Fruit fly (Drosophila melanogaster) whole organism, embryonic: ENCODE data around the gene HDAC1.
A peak's percentile ranks its signal among the peaks of the same experiment; 100 is the strongest.

Experiments
- Awh ChIP-seq: fragments of 200-800 bp; sonication (Bioruptor generic); IDR thresholded peaks from 2 replicates; pipeline ENCODE4, ENCODE4 v1.3.6; 2022; ENCODE audit warnings: missing biosample characterization, missing genetic modification characterization
- BEAF-32 ChIP-seq: fragments of 200-800 bp; sonication (Bioruptor generic); optimal IDR thresholded peaks from 3 replicates; lab custom pipeline; 2017; ENCODE audit warnings: missing biosample characterization, missing genetic modification characterization, mild to moderate bottlenecking, moderate library complexity, missing genetic modification reagents
- Blimp-1 ChIP-seq: fragments of 200-800 bp; sonication (Bioruptor generic); optimal IDR thresholded peaks from 3 replicates; lab custom pipeline; 2018; ENCODE audit warnings: missing biosample characterization, missing genetic modification characterization, mild to moderate bottlenecking, moderate library complexity, missing genetic modification reagents
- CG10431 ChIP-seq: fragments of 200-800 bp; sonication (Bioruptor generic); optimal IDR thresholded peaks from 3 replicates; lab custom pipeline; 2018; ENCODE audit warnings: missing biosample characterization, mild to moderate bottlenecking, missing genetic modification characterization
- CG10654 ChIP-seq: fragments of 200-800 bp; sonication (Bioruptor generic); optimal IDR thresholded peaks from 2 replicates; lab custom pipeline; 2016; ENCODE audit warnings: missing biosample characterization, missing genetic modification characterization
- CG11504 ChIP-seq: fragments of 200-800 bp; sonication (Bioruptor generic); optimal IDR thresholded peaks from 3 replicates; lab custom pipeline; 2019; ENCODE audit warnings: missing biosample characterization, mild to moderate bottlenecking, missing genetic modification characterization, moderate library complexity
- CG12236 ChIP-seq: fragments of 200-800 bp; sonication (Bioruptor generic); optimal IDR thresholded peaks from 2 replicates; lab custom pipeline; 2016; ENCODE audit warnings: missing biosample characterization, missing genetic modification characterization
- CG13287 ChIP-seq: fragments of 200-800 bp; sonication (Bioruptor generic); IDR thresholded peaks from 2 replicates; pipeline ENCODE4 v1.3.6; 2022; ENCODE audit warnings: missing biosample characterization, missing genetic modification characterization; ENCODE audit not compliant: partially characterized antibody
- CG13775 ChIP-seq: fragments of 200-800 bp; sonication (Bioruptor generic); optimal IDR thresholded peaks from 3 replicates; lab custom pipeline; 2017; ENCODE audit warnings: missing biosample characterization, mild to moderate bottlenecking, missing genetic modification characterization
- CG15269 ChIP-seq: fragments of 200-800 bp; sonication (Bioruptor generic); optimal IDR thresholded peaks from 2 replicates; lab custom pipeline; 2018; ENCODE audit warnings: missing biosample characterization, mild to moderate bottlenecking, missing genetic modification characterization, moderate library complexity
- CG1602 ChIP-seq: fragments of 200-800 bp; sonication (Bioruptor generic); optimal IDR thresholded peaks from 3 replicates; lab custom pipeline; 2016; ENCODE audit warnings: missing biosample characterization, missing genetic modification characterization
- CG1647 ChIP-seq: fragments of 200-800 bp; sonication (Bioruptor generic); optimal IDR thresholded peaks from 3 replicates; lab custom pipeline; 2016; ENCODE audit warnings: missing biosample characterization, missing genetic modification characterization
- CG3407 ChIP-seq: fragments of 200-800 bp; sonication (Bioruptor generic); optimal IDR thresholded peaks from 2 replicates; lab custom pipeline; 2018; ENCODE audit warnings: missing biosample characterization, mild to moderate bottlenecking, missing genetic modification characterization
- CG4282 ChIP-seq: fragments of 200-800 bp; sonication (Bioruptor generic); optimal IDR thresholded peaks from 2 replicates; lab custom pipeline; 2016; ENCODE audit warnings: missing biosample characterization, missing genetic modification characterization
- CG4707 ChIP-seq: fragments of 200-800 bp; sonication (Bioruptor generic); optimal IDR thresholded peaks from 2 replicates; lab custom pipeline; 2018; ENCODE audit warnings: missing biosample characterization, mild to moderate bottlenecking, missing genetic modification characterization, moderate library complexity
- CG5180 ChIP-seq: fragments of 200-800 bp; sonication (Bioruptor generic); optimal IDR thresholded peaks from 3 replicates; lab custom pipeline; 2017; ENCODE audit warnings: missing biosample characterization, missing genetic modification characterization, mild to moderate bottlenecking, moderate library complexity, missing genetic modification reagents
- CG5953 ChIP-seq: fragments of 200-800 bp; sonication (Bioruptor generic); IDR thresholded peaks from 2 replicates; pipeline ENCODE4 v1.3.6; 2022; ENCODE audit warnings: missing biosample characterization, missing genetic modification characterization
- CG6254 ChIP-seq: fragments of 200-800 bp; sonication (Bioruptor generic); optimal IDR thresholded peaks from 3 replicates; lab custom pipeline; 2017; ENCODE audit warnings: mild to moderate bottlenecking, missing biosample characterization, missing genetic modification reagents, missing genetic modification characterization
- CG9817 ChIP-seq: fragments of 200-800 bp; sonication (Bioruptor generic); optimal IDR thresholded peaks from 2 replicates; lab custom pipeline; 2018; ENCODE audit warnings: missing biosample characterization, mild to moderate bottlenecking, missing genetic modification characterization, moderate library complexity
- Dfd ChIP-seq, 2 experiments: fragments of >200 bp; optimal IDR thresholded peaks; 2 replicates each; lab custom pipeline; 2017; ENCODE audit warnings: missing biosample characterization in 2 of 2, missing genetic modification characterization in 2 of 2
- Dp ChIP-seq: fragments of 200-800 bp; sonication (Bioruptor generic); optimal IDR thresholded peaks from 2 replicates; lab custom pipeline; 2018; ENCODE audit warnings: missing biosample characterization, mild to moderate bottlenecking, missing genetic modification characterization, moderate library complexity
- Dref ChIP-seq: fragments of 200-800 bp; sonication (Bioruptor generic); IDR thresholded peaks from 2 replicates; pipeline ENCODE4 v1.3.6; 2022; ENCODE audit warnings: missing biosample characterization, missing genetic modification characterization
- Fer2 ChIP-seq: fragments of 200-800 bp; sonication (Bioruptor generic); optimal IDR thresholded peaks from 2 replicates; lab custom pipeline; 2018; ENCODE audit warnings: missing biosample characterization, mild to moderate bottlenecking, missing genetic modification characterization, moderate library complexity
- Hand ChIP-seq: fragments of 200-800 bp; sonication (Bioruptor generic); optimal IDR thresholded peaks from 2 replicates; lab custom pipeline; 2017; ENCODE audit warnings: mild to moderate bottlenecking, missing biosample characterization, missing genetic modification reagents, missing genetic modification characterization
- Hey ChIP-seq: fragments of 200-800 bp; sonication (Bioruptor generic); optimal IDR thresholded peaks from 3 replicates; lab custom pipeline; 2018; ENCODE audit warnings: missing biosample characterization, mild to moderate bottlenecking, missing genetic modification characterization
- Hr3 ChIP-seq: fragments of 200-800 bp; sonication (Bioruptor generic); optimal IDR thresholded peaks from 3 replicates; lab custom pipeline; 2016; ENCODE audit warnings: missing biosample characterization, missing genetic modification characterization
- MESR4 ChIP-seq: fragments of 200-800 bp; sonication (Bioruptor generic); optimal IDR thresholded peaks from 2 replicates; lab custom pipeline; 2018; ENCODE audit warnings: missing biosample characterization, mild to moderate bottlenecking, missing genetic modification characterization, moderate library complexity
- Oaz ChIP-seq: fragments of 200-800 bp; sonication (Bioruptor generic); IDR thresholded peaks from 2 replicates; pipeline ENCODE4 v1.3.6; 2022; ENCODE audit warnings: missing biosample characterization, missing genetic modification characterization
- PHDP ChIP-seq: fragments of 200-800 bp; sonication (Bioruptor generic); optimal IDR thresholded peaks from 3 replicates; lab custom pipeline; 2018; ENCODE audit warnings: missing biosample characterization, mild to moderate bottlenecking, missing genetic modification characterization, moderate library complexity
- ab ChIP-seq: fragments of 200-800 bp; sonication (Bioruptor generic); optimal IDR thresholded peaks from 2 replicates; lab custom pipeline; 2016; ENCODE audit warnings: missing biosample characterization, missing genetic modification characterization
- ara ChIP-seq: fragments of 200-800 bp; sonication (Bioruptor generic); IDR thresholded peaks from 2 replicates; pipeline ENCODE4 v1.3.6; 2022; ENCODE audit warnings: missing biosample characterization, missing genetic modification characterization
- ato ChIP-seq: fragments of 200-800 bp; sonication (Bioruptor generic); IDR thresholded peaks from 2 replicates; pipeline ENCODE4 v1.3.6; 2022; ENCODE audit warnings: missing biosample characterization, missing genetic modification characterization; ENCODE audit not compliant: partially characterized antibody
- cad ChIP-seq: fragments of >200 bp; optimal IDR thresholded peaks from 2 replicates; lab custom pipeline; 2017; ENCODE audit warnings: missing biosample characterization, missing genetic modification characterization
- ems ChIP-seq: fragments of 200-800 bp; sonication (Bioruptor generic); optimal IDR thresholded peaks from 3 replicates; lab custom pipeline; 2016; ENCODE audit warnings: missing biosample characterization, missing genetic modification characterization
- eve ChIP-seq, 2 experiments: fragments of >200 bp; optimal IDR thresholded peaks; 2 replicates each; lab custom pipeline; 2017; ENCODE audit warnings: missing biosample characterization in 2 of 2, missing genetic modification characterization in 2 of 2
- ewg ChIP-seq: fragments of 200-800 bp; sonication (Bioruptor generic); optimal IDR thresholded peaks from 3 replicates; lab custom pipeline; 2017; ENCODE audit warnings: mild to moderate bottlenecking, missing biosample characterization, missing genetic modification reagents, missing genetic modification characterization
- fd102C ChIP-seq: fragments of 200-800 bp; sonication (Bioruptor generic); optimal IDR thresholded peaks from 2 replicates; lab custom pipeline; 2018; ENCODE audit warnings: missing biosample characterization, mild to moderate bottlenecking, missing genetic modification characterization, moderate library complexity
- gfzf ChIP-seq: fragments of 200-800 bp; sonication (Bioruptor generic); optimal IDR thresholded peaks from 2 replicates; lab custom pipeline; 2016; ENCODE audit warnings: missing biosample characterization, mild to moderate bottlenecking, missing genetic modification characterization, moderate library complexity
- grau ChIP-seq: fragments of 200-800 bp; optimal IDR thresholded peaks from 3 replicates; lab custom pipeline; 2019; ENCODE audit warnings: missing biosample characterization, mild to moderate bottlenecking, missing genetic modification characterization, moderate library complexity
- hth ChIP-seq: fragments of >200 bp; optimal IDR thresholded peaks from 2 replicates; lab custom pipeline; 2017; ENCODE audit warnings: inconsistent platforms
- jigr1 ChIP-seq: fragments of 200-800 bp; sonication (Bioruptor generic); IDR thresholded peaks from 3 replicates; pipeline ENCODE4 v1.3.6; 2022; ENCODE audit warnings: missing biosample characterization, missing genetic modification characterization
- lov ChIP-seq, 2 experiments: fragments of 200-800 bp in 1 of 2; fragments of >200 bp in 1 of 2; sonication (Bioruptor generic) in 1 of 2; IDR thresholded peaks in 1 of 2; optimal IDR thresholded peaks in 1 of 2; 2 replicates in 1 of 2; 3 replicates in 1 of 2; pipeline versions ENCODE4 v1.3.6 to Lab custom; 2017 to 2022; ENCODE audit warnings: missing biosample characterization in 1 of 2, missing genetic modification characterization in 1 of 2
- pb ChIP-seq: fragments of 200-800 bp; sonication (Bioruptor generic); optimal IDR thresholded peaks from 3 replicates; lab custom pipeline; 2016; ENCODE audit warnings: missing biosample characterization, missing genetic modification characterization
- pfk ChIP-seq: fragments of 200-800 bp; sonication (Bioruptor generic); optimal IDR thresholded peaks from 2 replicates; lab custom pipeline; 2018; ENCODE audit warnings: missing biosample characterization, mild to moderate bottlenecking, missing genetic modification characterization, moderate library complexity
- slbo ChIP-seq: fragments of 200-800 bp; sonication (Bioruptor generic); IDR thresholded peaks from 2 replicates; pipeline ENCODE4 v1.3.6; 2022; ENCODE audit warnings: missing biosample characterization, missing genetic modification characterization
- so ChIP-seq: fragments of 200-800 bp; sonication (Bioruptor generic); IDR thresholded peaks from 3 replicates; pipeline ENCODE4 v1.3.6; 2022; ENCODE audit warnings: missing biosample characterization, missing genetic modification characterization
- tio ChIP-seq: fragments of 200-800 bp; sonication (Bioruptor generic); optimal IDR thresholded peaks from 2 replicates; lab custom pipeline; 2017; ENCODE audit warnings: missing biosample characterization, missing genetic modification characterization, inconsistent platforms
- unc-4 ChIP-seq: fragments of 200-800 bp; sonication (Bioruptor generic); IDR thresholded peaks from 2 replicates; pipeline ENCODE4 v1.3.6; 2022; ENCODE audit warnings: missing biosample characterization, missing genetic modification characterization; ENCODE audit not compliant: partially characterized antibody
- vfl ChIP-seq: fragments of 200-800 bp; sonication (Bioruptor generic); optimal IDR thresholded peaks from 2 replicates; lab custom pipeline; 2016; ENCODE audit warnings: missing biosample characterization, missing genetic modification characterization
- zf30C ChIP-seq: fragments of 200-800 bp; sonication (Bioruptor generic); optimal IDR thresholded peaks from 3 replicates; lab custom pipeline; 2018; ENCODE audit warnings: missing biosample characterization, mild to moderate bottlenecking, missing genetic modification characterization
- zfh2 ChIP-seq: fragments of 200-800 bp; sonication (Bioruptor generic); optimal IDR thresholded peaks from 2 replicates; lab custom pipeline; 2016; ENCODE audit warnings: missing biosample characterization, missing genetic modification characterization

The HDAC1 gene

dm6 chr3L:4613846-4614247, 12.7 kb upstream of the HDAC1 start (continued):
- no peak for TF ChIP-seq ab (GFP tag; lab: Kevin White, UChicago)
- TF ChIP-seq CG15269 (tag; lab: Kevin White, UChicago): no peak
- TF ChIP-seq slbo (GFP tag; lab: Robert Waterston, UW): no peak
- TF ChIP-seq jigr1: no peak
- TF ChIP-seq MESR4 (GFP tag; lab: Kevin White, UChicago): no peak
- TF ChIP-seq ems (GFP tag; lab: Kevin White, UChicago): no peak
- TF ChIP-seq hth (lab: Kevin White, UChicago): no peak
- no peak for TF ChIP-seq ato (GFP tag; lab: Robert Waterston, UW)
- TF ChIP-seq CG12236 (GFP tag; lab: Kevin White, UChicago): no peak
- TF ChIP-seq ewg: no peak
- TF ChIP-seq CG5180 (GFP tag; lab: Kevin White, UChicago): no peak
- no peak for TF ChIP-seq Awh (GFP tag; lab: Robert Waterston, UW)
- TF ChIP-seq Blimp-1 (GFP tag; lab: Kevin White, UChicago): peak; percentile 69
- TF ChIP-seq CG9817 (tag; lab: Kevin White, UChicago): no peak
- TF ChIP-seq CG3407 (GFP tag; lab: Kevin White, UChicago): peak; percentile 5
- TF ChIP-seq so (GFP tag; lab: Robert Waterston, UW): no peak
- TF ChIP-seq PHDP (tag; lab: Kevin White, UChicago): no peak
- TF ChIP-seq gfzf (GFP tag; lab: Kevin White, UChicago): no peak
- no peak for TF ChIP-seq Hand (GFP tag; lab: Kevin White, UChicago)
- TF ChIP-seq BEAF-32 (GFP tag; lab: Kevin White, UChicago): no peak
- TF ChIP-seq Dref: no peak
- TF ChIP-seq eve (GFP tag; optimal IDR thresholded peaks at IDR 0.05; lab: Kevin White, UChicago): peak in 1 of 2 experiments; percentile 15
- no peak for TF ChIP-seq Dfd (GFP tag; optimal IDR thresholded peaks at IDR 0.05; lab: Kevin White, UChicago)
- TF ChIP-seq CG5953 (GFP tag; lab: Robert Waterston, UW): no peak
- no peak for TF ChIP-seq CG10654 (GFP tag; lab: Kevin White, UChicago)
- TF ChIP-seq ara: no peak
- no peak for TF ChIP-seq CG1647
- TF ChIP-seq Oaz (GFP tag; lab: Robert Waterston, UW): no peak
- no peak for TF ChIP-seq vfl (GFP tag; lab: Kevin White, UChicago)
- TF ChIP-seq CG6254 (GFP tag; lab: Kevin White, UChicago): peak; percentile 6
- TF ChIP-seq CG13775: no peak
- no peak for TF ChIP-seq zfh2 (GFP tag; lab: Kevin White, UChicago)
- TF ChIP-seq cad (GFP tag; lab: Kevin White, UChicago): no peak
- peak; percentile 85 for TF ChIP-seq zf30C (GFP tag; lab: Kevin White, UChicago)
- no peak for TF ChIP-seq CG1602 (GFP tag; lab: Kevin White, UChicago)
- peak; percentile 22 for TF ChIP-seq tio (GFP tag; lab: Kevin White, UChicago)
- no peak for TF ChIP-seq pb (GFP tag; lab: Kevin White, UChicago)
- peak; percentile 12 for TF ChIP-seq Hr3 (GFP tag; lab: Kevin White, UChicago)
- no peak for TF ChIP-seq Hey (tag; lab: Kevin White, UChicago)
- no peak for TF ChIP-seq Dp (GFP tag; lab: Kevin White, UChicago)
- TF ChIP-seq fd102C (GFP tag; lab: Kevin White, UChicago): peak; percentile 20
- TF ChIP-seq CG11504 (tag; lab: Kevin White, UChicago): no peak
- no peak for TF ChIP-seq unc-4
- peak; percentile 16 for TF ChIP-seq grau (tag; lab: Kevin White, UChicago)
- no peak for TF ChIP-seq pfk
- TF ChIP-seq CG4282 (GFP tag; lab: Kevin White, UChicago): no peak
- TF ChIP-seq lov (optimal IDR thresholded peaks at IDR 0.05; lab: Kevin White, UChicago): no peak
- TF ChIP-seq lov (GFP tag; IDR thresholded peaks at IDR 0.05; lab: Robert Waterston, UW): no peak
- no peak for TF ChIP-seq CG10431
- TF ChIP-seq Fer2 (tag; lab: Kevin White, UChicago): no peak
- TF ChIP-seq CG4707 (GFP tag; lab: Kevin White, UChicago): peak; percentile 16
- TF ChIP-seq CG13287: no peak
